Worm (Caenorhabditis elegans) whole organism, early embryonic: ENCODE measurements around the gene C35D10.12.

Source experiments
- B0310.2 ChIP-seq: sonication (generic microtip); optimal IDR thresholded peaks from 2 replicates; lab custom pipeline; 2016; ENCODE audit warnings: mild to moderate bottlenecking, missing genetic modification characterization, missing compliant biosample characterization
- F13C5.2 ChIP-seq: sonication (generic microtip); optimal IDR thresholded peaks from 2 replicates; lab custom pipeline; 2017; ENCODE audit warnings: mild to moderate bottlenecking, missing genetic modification characterization, inconsistent platforms, missing compliant biosample characterization
- aly-1 ChIP-seq: sonication (generic microtip); optimal IDR thresholded peaks from 2 replicates; lab custom pipeline; 2016; ENCODE audit warnings: missing genetic modification characterization, missing compliant biosample characterization
- ama-1 ChIP-seq: fragments of 150-350 bp; optimal IDR thresholded peaks from 2 replicates; lab custom pipeline; 2014
- ceh-13 ChIP-seq: fragments of 200-800 bp; sonication (Bioruptor generic); optimal IDR thresholded peaks from 2 replicates; lab custom pipeline; 2018; ENCODE audit warnings: mild to moderate bottlenecking, missing genetic modification characterization, missing compliant biosample characterization
- ceh-36 ChIP-seq: sonication (generic microtip); optimal IDR thresholded peaks from 2 replicates; lab custom pipeline; 2016; ENCODE audit warnings: missing genetic modification characterization, inconsistent platforms, missing compliant biosample characterization
- ets-7 ChIP-seq: sonication (generic microtip); optimal IDR thresholded peaks from 2 replicates; lab custom pipeline; 2016; ENCODE audit warnings: missing genotype, missing genetic modification characterization, missing compliant biosample characterization
- flt-1 ChIP-seq: fragments of 200-800 bp; sonication (Bioruptor generic); IDR thresholded peaks from 2 replicates; pipeline ENCODE4 v1.3.6; 2022; ENCODE audit warnings: missing genetic modification characterization, missing compliant biosample characterization
- hmbx-1 ChIP-seq: sonication (generic microtip); optimal IDR thresholded peaks from 2 replicates; lab custom pipeline; 2016; ENCODE audit warnings: mild to moderate bottlenecking, missing genetic modification characterization, missing compliant biosample characterization
- hmg-4 ChIP-seq: fragments of 200-800 bp; sonication (Bioruptor generic); optimal IDR thresholded peaks from 2 replicates; lab custom pipeline; 2018; ENCODE audit warnings: mild to moderate bottlenecking, missing genetic modification characterization, missing compliant biosample characterization
- hnd-1 ChIP-seq: sonication (generic microtip); optimal IDR thresholded peaks from 2 replicates; lab custom pipeline; 2016; ENCODE audit warnings: missing genetic modification characterization, missing compliant biosample characterization
- pes-1 ChIP-seq: fragments of 200-800 bp; sonication (Bioruptor generic); IDR thresholded peaks from 2 replicates; pipeline ENCODE4 v1.3.6; 2022; ENCODE audit warnings: missing genetic modification reagents, missing genetic modification characterization, missing compliant biosample characterization
- scrt-1 ChIP-seq: fragments of 200-800 bp; sonication (Bioruptor generic); IDR thresholded peaks from 2 replicates; pipeline ENCODE4 v1.3.6; 2022; ENCODE audit warnings: missing genetic modification characterization, missing compliant biosample characterization
- sea-1 ChIP-seq: fragments of 200-800 bp; sonication (Bioruptor generic); conservative IDR thresholded peaks from 2 replicates; pipeline ENCODE4 v1.3.6; 2022; ENCODE audit warnings: missing genetic modification characterization, missing compliant biosample characterization
- tbx-11 ChIP-seq: fragments of 200-800 bp; sonication (Bioruptor generic); IDR thresholded peaks from 2 replicates; pipeline ENCODE4 v1.3.6; 2022; ENCODE audit warnings: missing genetic modification characterization, missing compliant biosample characterization
- tbx-37 ChIP-seq: fragments of 200-800 bp; sonication (Bioruptor generic); conservative IDR thresholded peaks from 2 replicates; pipeline ENCODE4 v1.3.6; 2022; ENCODE audit warnings: missing genetic modification reagents, missing genetic modification characterization, missing compliant biosample characterization
- tra-4 ChIP-seq: sonication (generic microtip); optimal IDR thresholded peaks from 2 replicates; lab custom pipeline; 2017; ENCODE audit warnings: missing genetic modification characterization, missing compliant biosample characterization

Gene C35D10.12

ce11 chrIII:4912317-4912716 lies 37.7 kb upstream of the C35D10.12 start, which contains the start of the genes F26F4.9 and cee-1:
Gene F26F4.9 (minus strand): TSS chrIII:4912521.
Gene cee-1 (plus strand): TSS chrIII:4912699.
- TF ChIP-seq sea-1, result no peak
- TF ChIP-seq tbx-37 (GFP tag; lab: Robert Waterston, UW), result 0 out of 2 replicates have a peak, but pooled peaks have one; percentile 25

- no peak for TF ChIP-seq pes-1
- no peak for TF ChIP-seq tbx-11
- TF ChIP-seq ceh-36 (tag; lab: Kevin White, UChicago), result no peak
- no peak for TF ChIP-seq flt-1 (GFP tag; lab: Robert Waterston, UW)
- no peak for TF ChIP-seq F13C5.2 (tag; lab: Kevin White, UChicago)
- no peak for TF ChIP-seq aly-1 (tag; lab: Kevin White, UChicago)
- no peak for TF ChIP-seq hmg-4 (GFP tag; lab: Kevin White, UChicago)
- no peak for TF ChIP-seq tra-4 (tag; lab: Kevin White, UChicago)
- no peak for TF ChIP-seq sea-1
- no peak for TF ChIP-seq B0310.2 (tag; lab: Kevin White, UChicago)
- TF ChIP-seq hmbx-1 (tag; lab: Kevin White, UChicago), result no peak
- TF ChIP-seq ceh-13 (GFP tag; lab: Kevin White, UChicago), result no peak
- TF ChIP-seq ama-1 (lab: Kevin White, UChicago), result no peak
- no peak for TF ChIP-seq hnd-1 (tag; lab: Kevin White, UChicago)
- no peak for TF ChIP-seq ets-7 (tag; lab: Kevin White, UChicago)
- no peak for TF ChIP-seq scrt-1 (GFP tag; lab: Robert Waterston, UW)
- no peak for TF ChIP-seq tbx-37 (GFP tag; lab: Robert Waterston, UW)
Observed at ce11 chrIII:4910956-4911355, 36.4 kb upstream of the C35D10.12 start, which contains the start of gene F26F4.2. Gene F26F4.2 (plus strand): TSS chrIII:4911256.

ce11 chrIII:4909938-4910337 lies 35.4 kb upstream of the C35D10.12 start, which contains the start of gene F26F4.12:
Gene F26F4.12 (minus strand): TSS chrIII:4910038.
- no peak for TF ChIP-seq ama-1 (lab: Kevin White, UChicago)
- no peak for TF ChIP-seq tbx-11
- no peak for TF ChIP-seq B0310.2 (tag; lab: Kevin White, UChicago)
- TF ChIP-seq hmbx-1 (tag; lab: Kevin White, UChicago), result no peak
- TF ChIP-seq hmg-4 (GFP tag; lab: Kevin White, UChicago), result no peak
- TF ChIP-seq tra-4 (tag; lab: Kevin White, UChicago), result no peak
- TF ChIP-seq ets-7 (tag; lab: Kevin White, UChicago), result no peak
- no peak for TF ChIP-seq pes-1
- no peak for TF ChIP-seq ceh-36 (tag; lab: Kevin White, UChicago)
- TF ChIP-seq tbx-37 (GFP tag; lab: Robert Waterston, UW), result no peak
- TF ChIP-seq flt-1 (GFP tag; lab: Robert Waterston, UW), result no peak
- no peak for TF ChIP-seq aly-1 (tag; lab: Kevin White, UChicago)
- TF ChIP-seq ceh-13 (GFP tag; lab: Kevin White, UChicago), result no peak
- no peak for TF ChIP-seq F13C5.2 (tag; lab: Kevin White, UChicago)
- TF ChIP-seq scrt-1 (GFP tag; lab: Robert Waterston, UW), result no peak
- no peak for TF ChIP-seq hnd-1 (tag; lab: Kevin White, UChicago)

- TF ChIP-seq ceh-13 (GFP tag; lab: Kevin White, UChicago) (no peak), hnd-1 (tag; lab: Kevin White, UChicago) (no peak), tbx-37 (GFP tag; lab: Robert Waterston, UW) (no peak), ets-7 (tag; lab: Kevin White, UChicago) (no peak), F13C5.2 (tag; lab: Kevin White, UChicago) (no peak), hmg-4 (GFP tag; lab: Kevin White, UChicago) (no peak), flt-1 (GFP tag; lab: Robert Waterston, UW) (no peak), sea-1 (no peak), tbx-11 (no peak), ama-1 (lab: Kevin White, UChicago) (no peak), B0310.2 (tag; lab: Kevin White, UChicago) (no peak), pes-1 (no peak), tra-4 (tag; lab: Kevin White, UChicago) (no peak), hmbx-1 (tag; lab: Kevin White, UChicago) (no peak)
Observed at ce11 chrIII:4906896-4907295, 32.3 kb upstream of the C35D10.12 start, which contains the start of gene rom-1. Gene rom-1 (plus strand): TSS chrIII:4907196.

ce11 chrIII:4906365-4906764 lies 31.8 kb upstream of the C35D10.12 start:
- TF ChIP-seq aly-1 (tag; lab: Kevin White, UChicago), result no peak
- TF ChIP-seq sea-1, result no peak
- no peak for TF ChIP-seq tbx-37 (GFP tag; lab: Robert Waterston, UW)
- TF ChIP-seq flt-1 (GFP tag; lab: Robert Waterston, UW), result no peak
- no peak for TF ChIP-seq ceh-36 (tag; lab: Kevin White, UChicago)
- no peak for TF ChIP-seq ets-7 (tag; lab: Kevin White, UChicago)
- TF ChIP-seq F13C5.2 (tag; lab: Kevin White, UChicago), result no peak
- no peak for TF ChIP-seq ceh-13 (GFP tag; lab: Kevin White, UChicago)
- TF ChIP-seq hnd-1 (tag; lab: Kevin White, UChicago), result no peak
- no peak for TF ChIP-seq tra-4 (tag; lab: Kevin White, UChicago)
- no peak for TF ChIP-seq hmbx-1 (tag; lab: Kevin White, UChicago)
- no peak for TF ChIP-seq scrt-1 (GFP tag; lab: Robert Waterston, UW)
- no peak for TF ChIP-seq ama-1 (lab: Kevin White, UChicago)
- TF ChIP-seq tbx-11, result no peak
- TF ChIP-seq B0310.2 (tag; lab: Kevin White, UChicago), result no peak

ce11 chrIII:4905405-4905804 lies 30.8 kb upstream of the C35D10.12 start, which contains the start of gene F26F4.8:
Gene F26F4.8 (minus strand): TSS chrIII:4905473.
- TF ChIP-seq pes-1 (0 out of 2 replicates have a peak, but pooled peaks have one; percentile 40), F13C5.2 (tag; lab: Kevin White, UChicago) (no peak), ceh-36 (tag; lab: Kevin White, UChicago) (no peak), ceh-13 (GFP tag; lab: Kevin White, UChicago) (peak; percentile 18), tra-4 (tag; lab: Kevin White, UChicago) (no peak), tbx-11 (no peak), ets-7 (tag; lab: Kevin White, UChicago) (peak; percentile 41), ama-1 (lab: Kevin White, UChicago) (no peak), sea-1 (no peak), B0310.2 (tag; lab: Kevin White, UChicago) (no peak), hnd-1 (tag; lab: Kevin White, UChicago) (no peak), flt-1 (GFP tag; lab: Robert Waterston, UW) (no peak), hmbx-1 (tag; lab: Kevin White, UChicago) (no peak), hmg-4 (GFP tag; lab: Kevin White, UChicago) (peak; percentile 25), scrt-1 (GFP tag; lab: Robert Waterston, UW) (no peak), tbx-37 (GFP tag; lab: Robert Waterston, UW) (0 out of 2 replicates have a peak, but pooled peaks have one; percentile 12), aly-1 (tag; lab: Kevin White, UChicago) (no peak)
